Worm (Caenorhabditis elegans) whole organism, L1 larva: ENCODE data around the gene lact-7.

Experiments used
- blmp-1 ChIP-seq: fragments of 150-350 bp; optimal IDR thresholded peaks from 2 replicates; lab custom pipeline; 2014; ENCODE audit warnings: missing biosample characterization, missing genetic modification characterization
- fkh-4 ChIP-seq: sonication (generic microtip); optimal IDR thresholded peaks from 2 replicates; lab custom pipeline; 2016; ENCODE audit warnings: missing compliant biosample characterization, missing genetic modification characterization, borderline replicate concordance
- fos-1 ChIP-seq: fragments of 150-350 bp; optimal IDR thresholded peaks from 2 replicates; lab custom pipeline; 2014; ENCODE audit warnings: missing biosample characterization, missing genetic modification characterization
- lin-15B ChIP-seq: fragments of 150-350 bp; sonication (generic microtip); optimal IDR thresholded peaks from 3 replicates; lab custom pipeline; 2014; ENCODE audit warnings: missing biosample characterization, missing genetic modification characterization
- lir-3 ChIP-seq: sonication (generic microtip); optimal IDR thresholded peaks from 2 replicates; lab custom pipeline; 2016; ENCODE audit warnings: mild to moderate bottlenecking, missing genetic modification characterization, moderate library complexity, missing compliant biosample characterization; ENCODE audit not compliant: poor library complexity
- lsy-2 ChIP-seq, 2 experiments: fragments of 150-350 bp; optimal IDR thresholded peaks; 2 replicates each; lab custom pipeline; 2014; ENCODE audit warnings: missing biosample characterization in 2 of 2, missing genetic modification characterization in 2 of 2
- mdl-1 ChIP-seq, 2 experiments: fragments of 150-350 bp; optimal IDR thresholded peaks; 2 replicates each; lab custom pipeline; 2014 to 2017; ENCODE audit warnings: missing biosample characterization in 2 of 2, missing genetic modification characterization in 2 of 2, inconsistent platforms in 1 of 2
- mep-1 ChIP-seq: fragments of 150-350 bp; optimal IDR thresholded peaks from 2 replicates; lab custom pipeline; 2014; ENCODE audit warnings: missing biosample characterization, missing genetic modification characterization
- nhr-47 ChIP-seq: sonication (generic microtip); optimal IDR thresholded peaks from 2 replicates; lab custom pipeline; 2016; ENCODE audit warnings: mild to moderate bottlenecking, missing genetic modification characterization, moderate library complexity, missing compliant biosample characterization
- pqm-1 ChIP-seq: sonication (generic microtip); optimal IDR thresholded peaks from 3 replicates; lab custom pipeline; 2017; ENCODE audit warnings: missing biosample characterization, missing genetic modification characterization
- skn-1 ChIP-seq: fragments of 150-350 bp; optimal IDR thresholded peaks from 2 replicates; lab custom pipeline; 2014; ENCODE audit warnings: missing biosample characterization, missing genetic modification characterization
- swsn-7 ChIP-seq: sonication (generic microtip); optimal IDR thresholded peaks from 2 replicates; lab custom pipeline; 2016; ENCODE audit warnings: missing genetic modification characterization, missing compliant biosample characterization

ce11 chrX:11711437-11712080, 47.4 kb upstream of the lact-7 start:
- no peak for TF ChIP-seq swsn-7 (tag; lab: Kevin White, UChicago)
- TF ChIP-seq fkh-4 (tag; lab: Kevin White, UChicago), result no peak
- TF ChIP-seq mdl-1 (tag; optimal IDR thresholded peaks at IDR 0.05; lab: Kevin White, UChicago), result no peak
- no peak for TF ChIP-seq pqm-1 (tag; lab: Kevin White, UChicago)
- no peak for TF ChIP-seq fos-1 (tag; lab: Kevin White, UChicago)
- TF ChIP-seq mep-1 (tag; lab: Kevin White, UChicago), result no peak
- TF ChIP-seq lin-15B, result no peak
- no peak for TF ChIP-seq lir-3
- TF ChIP-seq skn-1 (tag; lab: Kevin White, UChicago), result no peak
- no peak for TF ChIP-seq blmp-1 (tag; lab: Kevin White, UChicago)
- no peak for TF ChIP-seq nhr-47 (tag; lab: Kevin White, UChicago)
- TF ChIP-seq lsy-2 (tag; optimal IDR thresholded peaks at IDR 0.05; lab: Kevin White, UChicago), result no peak
